Fruit fly (Drosophila melanogaster) whole organism, wandering third instar larva: ENCODE results near the gene CG2519.

Experiments used
- CG9705 ChIP-seq: fragments of 200-800 bp; sonication (Bioruptor generic); optimal IDR thresholded peaks from 2 replicates; lab custom pipeline; 2018; ENCODE audit warnings: missing biosample characterization, mild to moderate bottlenecking, missing genetic modification characterization
- CrebA ChIP-seq: fragments of 200-800 bp; sonication (Bioruptor generic); optimal IDR thresholded peaks from 2 replicates; lab custom pipeline; 2016; ENCODE audit warnings: missing biosample characterization, mild to moderate bottlenecking, missing genetic modification characterization, borderline replicate concordance
- Dfd ChIP-seq: fragments of >200 bp; optimal IDR thresholded peaks from 2 replicates; lab custom pipeline; 2017; ENCODE audit warnings: missing biosample characterization, missing genetic modification characterization
- GATAd ChIP-seq: sonication (Bioruptor generic); optimal IDR thresholded peaks from 2 replicates; lab custom pipeline; 2016; ENCODE audit warnings: missing biosample characterization, missing genetic modification characterization
- HLH106 ChIP-seq: fragments of 200-800 bp; optimal IDR thresholded peaks from 3 replicates; lab custom pipeline; 2019; ENCODE audit warnings: missing biosample characterization, mild to moderate bottlenecking, missing genetic modification characterization, moderate library complexity
- Hnf4 ChIP-seq: fragments of 200-800 bp; sonication (Bioruptor generic); optimal IDR thresholded peaks from 2 replicates; lab custom pipeline; 2016; ENCODE audit warnings: missing biosample characterization, mild to moderate bottlenecking, missing genetic modification characterization
- Hr83 ChIP-seq: fragments of 200-300 bp; sonication (Bioruptor generic); optimal IDR thresholded peaks from 2 replicates; lab custom pipeline; 2016; ENCODE audit warnings: missing biosample characterization, mild to moderate bottlenecking, missing genetic modification characterization, moderate library complexity; ENCODE audit not compliant: poor library complexity, severe bottlenecking
- Jra ChIP-seq: sonication (Bioruptor generic); optimal IDR thresholded peaks from 2 replicates; lab custom pipeline; 2016; ENCODE audit warnings: missing biosample characterization, missing genetic modification characterization
- Mio ChIP-seq: sonication (Bioruptor generic); optimal IDR thresholded peaks from 2 replicates; lab custom pipeline; 2016; ENCODE audit warnings: missing biosample characterization, missing genetic modification characterization
- OdsH ChIP-seq: fragments of 200-800 bp; sonication (Bioruptor generic); optimal IDR thresholded peaks from 2 replicates; lab custom pipeline; 2016; ENCODE audit warnings: missing biosample characterization, mild to moderate bottlenecking, missing genetic modification characterization
- Rel ChIP-seq, 2 experiments: fragments of 200-800 bp; sonication (Bioruptor generic) in 1 of 2; optimal IDR thresholded peaks; 2 replicates in 1 of 2; 3 replicates in 1 of 2; lab custom pipeline; 2016 to 2019; ENCODE audit warnings: mild to moderate bottlenecking in 2 of 2, missing biosample characterization in 2 of 2, missing genetic modification characterization in 2 of 2, moderate library complexity in 1 of 2
- Sp1 ChIP-seq: fragments of 200-800 bp; sonication (Bioruptor generic); optimal IDR thresholded peaks from 3 replicates; lab custom pipeline; 2019; ENCODE audit warnings: missing biosample characterization, mild to moderate bottlenecking, missing genetic modification characterization, moderate library complexity
- Vsx2 ChIP-seq: fragments of 200-300, 225-300 bp; sonication (Bioruptor generic); optimal IDR thresholded peaks from 2 replicates; lab custom pipeline; 2018; ENCODE audit warnings: missing biosample characterization, missing genetic modification characterization; ENCODE audit not compliant: partially characterized antibody
- br ChIP-seq: fragments of 200-800 bp; sonication (Bioruptor generic); optimal IDR thresholded peaks from 2 replicates; lab custom pipeline; 2016; ENCODE audit warnings: missing biosample characterization, missing genetic modification characterization
- dmrt93B ChIP-seq: fragments of 200-800 bp; sonication (Bioruptor generic); optimal IDR thresholded peaks from 2 replicates; lab custom pipeline; 2018; ENCODE audit warnings: missing biosample characterization, mild to moderate bottlenecking, missing genetic modification characterization
- dsf ChIP-seq: sonication (Bioruptor generic); optimal IDR thresholded peaks from 2 replicates; lab custom pipeline; 2016; ENCODE audit warnings: missing biosample characterization, missing genetic modification characterization, borderline replicate concordance
- ey ChIP-seq: fragments of 200-800 bp; sonication (Bioruptor generic); optimal IDR thresholded peaks from 2 replicates; lab custom pipeline; 2016; ENCODE audit warnings: missing biosample characterization, missing genetic modification characterization
- foxo ChIP-seq, 2 experiments: fragments of 200-800 bp; sonication (Bioruptor generic); optimal IDR thresholded peaks; 2 replicates in 1 of 2; 3 replicates in 1 of 2; lab custom pipeline; 2016 to 2017; ENCODE audit warnings: missing biosample characterization in 2 of 2, missing genetic modification characterization in 2 of 2
- fru ChIP-seq: fragments of 200-800 bp; sonication (Bioruptor generic); optimal IDR thresholded peaks from 3 replicates; lab custom pipeline; 2016; ENCODE audit warnings: missing biosample characterization, mild to moderate bottlenecking, missing genetic modification characterization
- h ChIP-seq: fragments of 200-800 bp; sonication (Bioruptor generic); optimal IDR thresholded peaks from 3 replicates; lab custom pipeline; 2016; ENCODE audit warnings: missing biosample characterization, mild to moderate bottlenecking, missing genetic modification characterization
- jim ChIP-seq: fragments of 175-275, 200-325 bp; sonication (Bioruptor generic); optimal IDR thresholded peaks from 2 replicates; lab custom pipeline; 2016; ENCODE audit warnings: missing biosample characterization, mild to moderate bottlenecking, missing genetic modification characterization
- lola ChIP-seq: fragments of >200 bp; optimal IDR thresholded peaks from 2 replicates; lab custom pipeline; 2017; ENCODE audit warnings: missing biosample characterization, missing genetic modification characterization
- pan ChIP-seq: fragments of >200 bp; optimal IDR thresholded peaks from 2 replicates; lab custom pipeline; 2017
- rgr ChIP-seq: fragments of 200-800 bp; sonication (Bioruptor generic); optimal IDR thresholded peaks from 3 replicates; lab custom pipeline; 2016; ENCODE audit warnings: missing biosample characterization, mild to moderate bottlenecking, missing genetic modification characterization
- sage ChIP-seq: fragments of 200-800 bp; sonication (Bioruptor generic); optimal IDR thresholded peaks from 2 replicates; lab custom pipeline; 2016; ENCODE audit warnings: missing biosample characterization, mild to moderate bottlenecking, missing genetic modification characterization
- usp ChIP-seq: fragments of >200 bp; optimal IDR thresholded peaks from 2 replicates; lab custom pipeline; 2017; ENCODE audit warnings: missing biosample characterization, missing genetic modification characterization
- woc ChIP-seq: sonication (Bioruptor generic); optimal IDR thresholded peaks from 2 replicates; lab custom pipeline; 2016; ENCODE audit warnings: missing biosample characterization, mild to moderate bottlenecking, missing genetic modification characterization

CG2519 gene

DNA sequence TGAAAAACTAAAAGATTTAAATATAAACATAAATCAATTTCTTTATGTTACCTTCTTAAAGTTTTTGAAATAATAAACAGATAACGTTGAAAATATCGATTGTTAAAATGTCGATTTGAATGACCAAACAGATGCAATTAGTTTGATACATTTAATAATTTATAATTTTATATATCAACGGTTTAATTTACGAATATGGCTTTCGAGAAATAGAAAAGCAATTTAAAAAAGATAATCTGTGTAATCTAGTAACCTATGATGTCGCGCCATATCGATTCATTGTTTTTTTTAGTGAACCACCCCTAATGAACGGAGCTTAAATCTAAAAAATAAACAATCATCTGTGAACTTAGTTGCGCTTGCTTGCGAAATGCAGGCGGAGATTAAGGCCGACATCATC lies 41.0 kb upstream of the CG2519 start, which contains the start of gene PolZ2:
Gene PolZ2 (plus strand): TSS at position 301 of the 400 bp plus-strand sequence.
- TF ChIP-seq fru (GFP tag; lab: Kevin White, UChicago) (no peak), Hnf4 (GFP tag; lab: Kevin White, UChicago) (no peak), dmrt93B (no peak)

DNA sequence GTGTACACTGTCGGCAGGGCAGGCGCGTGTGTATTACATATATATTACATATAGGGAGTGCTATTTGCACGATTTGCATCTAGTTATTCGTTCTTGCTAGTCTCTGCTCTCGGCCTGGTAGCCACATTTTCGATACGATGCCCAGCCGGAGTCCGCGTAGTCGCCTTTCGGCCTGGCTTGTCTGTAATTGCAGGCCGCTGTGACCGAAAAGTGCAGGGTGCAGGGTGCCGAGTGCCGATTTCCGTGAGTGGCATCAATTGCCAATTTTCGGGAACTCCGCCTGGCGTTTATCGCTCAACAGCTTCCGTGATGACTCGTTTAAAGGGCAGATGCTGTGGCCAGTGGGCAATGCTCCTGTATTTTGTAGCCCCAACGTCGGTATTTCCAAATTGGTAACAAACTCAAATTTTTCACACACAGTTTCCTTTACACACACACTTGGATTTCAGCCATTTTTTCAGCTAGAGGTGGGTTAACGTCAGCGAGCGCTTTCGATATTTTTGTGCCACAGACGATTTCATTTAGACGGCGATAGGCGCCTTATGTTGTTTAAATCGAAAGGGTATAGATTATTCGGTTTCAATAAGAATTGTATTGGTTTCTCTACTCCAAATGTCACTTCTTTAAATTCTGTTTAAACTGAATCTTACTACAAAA lies 40.4 kb upstream of the CG2519 start, which contains the start of gene CG2926:
Gene CG2926 (minus strand): TSS at position 518 of the 657 bp plus-strand sequence.
- TF ChIP-seq foxo (GFP tag; optimal IDR thresholded peaks at IDR 0.05; lab: Kevin White, UChicago): no peak
- TF ChIP-seq jim (GFP tag; lab: Kevin White, UChicago): peak; percentile 58
- TF ChIP-seq OdsH (GFP tag; lab: Kevin White, UChicago): peak; percentile 15
- peak; percentile 54 for TF ChIP-seq h (GFP tag; lab: Kevin White, UChicago)
- TF ChIP-seq Rel (GFP tag; optimal IDR thresholded peaks at IDR 0.05; lab: Kevin White, UChicago): no peak
- no peak for TF ChIP-seq Rel (tag; optimal IDR thresholded peaks at IDR 0.05; lab: Kevin White, UChicago)
- TF ChIP-seq ey (GFP tag; lab: Kevin White, UChicago): peak; percentile 34
- TF ChIP-seq dsf (GFP tag; lab: Kevin White, UChicago): no peak
- peak; percentile 88 for TF ChIP-seq Hr83 (GFP tag; lab: Kevin White, UChicago)
- TF ChIP-seq CG9705 (GFP tag; lab: Kevin White, UChicago): peak; percentile 16

DNA sequence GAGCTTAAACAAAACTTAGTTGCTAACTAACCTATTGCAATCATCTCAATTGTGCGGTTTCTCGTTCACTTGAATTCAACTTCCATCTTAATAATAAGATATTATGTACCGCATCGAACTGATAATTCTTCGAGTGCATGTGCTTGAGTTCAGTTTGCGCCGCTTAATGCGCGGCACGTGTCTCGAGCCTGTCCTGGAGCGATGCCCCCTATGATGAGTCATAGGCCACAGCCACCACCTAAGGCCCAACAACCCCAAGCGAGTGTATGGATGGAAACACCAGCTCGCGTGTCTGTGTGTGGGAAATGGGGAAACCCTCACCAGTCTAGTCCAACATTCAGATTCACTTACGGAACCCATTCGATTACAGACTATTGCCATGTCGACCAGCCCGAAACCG lies 26.3 kb upstream of the CG2519 start:
- TF ChIP-seq br (peak; percentile 4), GATAd (GFP tag; lab: Kevin White, UChicago) (no peak)

DNA sequence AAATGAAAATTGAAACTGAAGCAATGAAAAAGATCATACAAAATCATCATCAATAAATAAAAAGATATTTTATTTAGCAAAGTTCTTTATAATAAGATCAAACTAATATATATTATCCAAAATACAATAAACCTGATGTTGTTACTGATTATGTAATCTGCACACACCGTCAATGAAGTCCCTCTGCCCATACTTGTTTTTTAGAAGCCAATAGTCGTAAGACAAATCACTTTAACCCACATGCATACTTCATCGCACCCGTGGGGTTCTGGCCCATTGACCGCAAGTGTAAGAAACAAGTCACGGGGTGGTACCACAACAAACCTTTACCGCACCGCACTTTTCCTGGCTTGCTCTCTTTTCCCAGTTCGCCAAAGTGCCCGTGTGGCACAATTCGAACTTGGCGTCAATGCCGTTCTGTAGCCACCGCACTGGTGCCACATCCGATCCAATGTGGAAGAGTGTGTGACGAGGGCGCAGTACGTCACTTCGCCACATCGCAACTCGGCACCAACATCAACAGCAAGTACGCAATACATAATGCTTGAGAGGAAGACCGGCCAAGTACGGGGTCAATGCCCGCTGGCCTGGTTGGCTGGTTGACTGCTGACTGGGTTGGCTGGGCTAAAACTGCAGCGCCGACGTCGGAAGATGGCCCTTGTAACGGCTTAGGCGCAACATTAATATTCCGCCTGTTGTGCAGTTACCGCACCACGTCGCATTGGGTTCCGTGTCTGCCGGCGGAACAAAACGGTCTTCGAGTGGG lies 25.5 kb upstream of the CG2519 start:
- TF ChIP-seq Jra (GFP tag; lab: Kevin White, UChicago): no peak
- no peak for TF ChIP-seq rgr (GFP tag; lab: Kevin White, UChicago)
- TF ChIP-seq usp (GFP tag; lab: Kevin White, UChicago): no peak
- TF ChIP-seq Sp1 (GFP tag; lab: Kevin White, UChicago): peak; percentile 37
- TF ChIP-seq Rel (GFP tag; optimal IDR thresholded peaks at IDR 0.05; lab: Kevin White, UChicago): no peak
- TF ChIP-seq Rel (tag; optimal IDR thresholded peaks at IDR 0.05; lab: Kevin White, UChicago): no peak
- no peak for TF ChIP-seq Dfd (GFP tag; lab: Kevin White, UChicago)
- peak; percentile 30 for TF ChIP-seq HLH106 (tag; lab: Kevin White, UChicago)
- TF ChIP-seq h (GFP tag; lab: Kevin White, UChicago): no peak
- no peak for TF ChIP-seq Mio
- peak; percentile 20 for TF ChIP-seq woc (GFP tag; lab: Kevin White, UChicago)
- TF ChIP-seq dmrt93B: no peak
- TF ChIP-seq fru (GFP tag; lab: Kevin White, UChicago): peak; percentile 2
- no peak for TF ChIP-seq ey (GFP tag; lab: Kevin White, UChicago)
- TF ChIP-seq br: no peak
- TF ChIP-seq CrebA (GFP tag; lab: Kevin White, UChicago): no peak
- TF ChIP-seq foxo (GFP tag; optimal IDR thresholded peaks at IDR 0.05; lab: Kevin White, UChicago): peak in 1 of 2 experiments; percentile 26

DNA sequence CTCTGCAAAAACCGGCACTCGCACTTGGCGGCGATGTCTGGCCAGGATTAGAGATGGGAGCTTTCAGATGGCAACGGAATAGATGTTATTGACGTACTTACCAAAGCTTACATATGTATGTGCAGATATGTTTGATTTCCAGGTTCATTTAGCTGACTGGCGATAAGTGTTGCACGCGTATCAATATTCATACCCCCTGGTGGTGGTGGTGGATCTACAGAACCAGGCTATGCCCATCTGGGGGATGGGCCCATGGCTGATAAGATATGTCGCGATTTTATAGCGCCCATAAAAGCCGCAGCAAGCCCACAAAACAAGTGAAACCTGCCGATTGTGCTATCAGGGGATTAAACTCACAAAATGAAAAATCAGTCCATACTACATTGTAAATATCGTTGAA lies 24.2 kb upstream of the CG2519 start:
- TF ChIP-seq lola (GFP tag; lab: Kevin White, UChicago) (no peak), Rel (GFP tag; optimal IDR thresholded peaks at IDR 0.05; lab: Kevin White, UChicago) (no peak), Rel (tag; optimal IDR thresholded peaks at IDR 0.05; lab: Kevin White, UChicago) (peak; percentile 28), Vsx2 (no peak), sage (GFP tag; lab: Kevin White, UChicago) (no peak), Hr83 (GFP tag; lab: Kevin White, UChicago) (no peak), Hnf4 (GFP tag; lab: Kevin White, UChicago) (no peak), pan (lab: Kevin White, UChicago) (no peak)
- TF ChIP-seq, all 38 proteins: peak for 1
